Worm (Caenorhabditis elegans) whole organism, L4/young adult: ENCODE results near the gene acr-9.

ENCODE experiments used
- W03F9.2 ChIP-seq: fragments of 150-350 bp; optimal IDR thresholded peaks from 2 replicates; lab custom pipeline; 2014; ENCODE audit warnings: missing biosample characterization, missing genetic modification characterization
- dao-5 ChIP-seq: sonication (generic microtip); optimal IDR thresholded peaks from 2 replicates; lab custom pipeline; 2016; ENCODE audit warnings: missing genotype, missing genetic modification characterization, moderate library complexity, missing compliant biosample characterization
- him-1 ChIP-seq: sonication (generic microtip); optimal IDR thresholded peaks from 2 replicates; lab custom pipeline; 2016; ENCODE audit warnings: missing genotype, missing genetic modification reagents, missing genetic modification characterization, missing compliant biosample characterization

- TF ChIP-seq him-1 (tag; lab: Kevin White, UChicago), result no peak
- no peak for TF ChIP-seq W03F9.2
- TF ChIP-seq dao-5 (tag; lab: Kevin White, UChicago), result no peak
Measured at ce11 chrX:13676892-13677291, 30.2 kb upstream of the acr-9 start, which contains the start of gene gck-4.
